Worm (Caenorhabditis elegans) whole organism, late embryonic: ENCODE measurements around the gene dsl-1.

Experiments
- C08G9.2 ChIP-seq: sonication (generic microtip); optimal IDR thresholded peaks from 2 replicates; lab custom pipeline; 2016; ENCODE audit warnings: mild to moderate bottlenecking, missing genetic modification characterization, moderate library complexity, missing compliant biosample characterization
- K02D7.2 ChIP-seq: sonication (generic microtip); optimal IDR thresholded peaks from 2 replicates; lab custom pipeline; 2017; ENCODE audit warnings: mild to moderate bottlenecking, missing genetic modification characterization, missing compliant biosample characterization
- Y22D7AL.16 ChIP-seq: sonication (generic microtip); optimal IDR thresholded peaks from 2 replicates; lab custom pipeline; 2016; ENCODE audit warnings: missing genetic modification characterization, missing compliant biosample characterization
- ahr-1 ChIP-seq: sonication (generic microtip); optimal IDR thresholded peaks from 2 replicates; lab custom pipeline; 2016; ENCODE audit warnings: missing genetic modification characterization, missing compliant biosample characterization
- ceh-14 ChIP-seq: sonication (generic microtip); optimal IDR thresholded peaks from 2 replicates; lab custom pipeline; 2016; ENCODE audit warnings: missing genotype, missing genetic modification characterization, missing compliant biosample characterization
- ceh-18 ChIP-seq: sonication (generic microtip); optimal IDR thresholded peaks from 2 replicates; lab custom pipeline; 2016; ENCODE audit warnings: missing genetic modification characterization, missing compliant biosample characterization
- ceh-2 ChIP-seq: sonication (generic microtip); optimal IDR thresholded peaks from 2 replicates; lab custom pipeline; 2016; ENCODE audit warnings: missing genotype, missing genetic modification characterization, missing compliant biosample characterization
- ceh-22 ChIP-seq: sonication (generic microtip); optimal IDR thresholded peaks from 2 replicates; lab custom pipeline; 2017; ENCODE audit warnings: missing biosample characterization, missing genetic modification characterization
- ceh-24 ChIP-seq: sonication (generic microtip); optimal IDR thresholded peaks from 2 replicates; lab custom pipeline; 2016; ENCODE audit warnings: mild to moderate bottlenecking, missing genetic modification characterization, missing compliant biosample characterization
- ceh-31 ChIP-seq: sonication (generic microtip); optimal IDR thresholded peaks from 2 replicates; lab custom pipeline; 2016; ENCODE audit warnings: missing genetic modification characterization, missing compliant biosample characterization
- ceh-45 ChIP-seq: fragments of 200-800 bp; sonication (Bioruptor generic); IDR thresholded peaks from 2 replicates; pipeline ENCODE4 v1.3.6; 2022; ENCODE audit warnings: missing genetic modification reagents, missing genetic modification characterization, missing compliant biosample characterization
- che-1 ChIP-seq: sonication (generic microtip); optimal IDR thresholded peaks from 2 replicates; lab custom pipeline; 2016; ENCODE audit warnings: mild to moderate bottlenecking, missing genetic modification characterization, missing compliant biosample characterization
- dve-1 ChIP-seq: sonication (generic microtip); optimal IDR thresholded peaks from 2 replicates; lab custom pipeline; 2017; ENCODE audit warnings: antibody characterized with exemption, mild to moderate bottlenecking, missing genetic modification characterization, missing compliant biosample characterization
- elt-2 ChIP-seq: sonication (generic microtip); optimal IDR thresholded peaks from 2 replicates; lab custom pipeline; 2016; ENCODE audit warnings: missing genetic modification reagents, missing genetic modification characterization, missing compliant biosample characterization
- ets-4 ChIP-seq: sonication (generic microtip); optimal IDR thresholded peaks from 2 replicates; lab custom pipeline; 2016; ENCODE audit warnings: missing genetic modification characterization, missing compliant biosample characterization
- eyg-1 ChIP-seq: sonication (generic microtip); optimal IDR thresholded peaks from 2 replicates; lab custom pipeline; 2016; ENCODE audit warnings: missing genotype, missing genetic modification characterization, missing compliant biosample characterization
- fax-1 ChIP-seq: sonication (generic microtip); optimal IDR thresholded peaks from 2 replicates; lab custom pipeline; 2016; ENCODE audit warnings: missing genotype, missing genetic modification characterization, missing compliant biosample characterization
- hlh-30 ChIP-seq: sonication (generic microtip); optimal IDR thresholded peaks from 2 replicates; lab custom pipeline; 2017; ENCODE audit warnings: antibody characterized with exemption, missing genetic modification characterization, missing compliant biosample characterization; ENCODE audit not compliant: insufficient read depth
- hlh-8 ChIP-seq: sonication (generic microtip); optimal IDR thresholded peaks from 2 replicates; lab custom pipeline; 2016; ENCODE audit warnings: missing genotype, missing genetic modification characterization, missing compliant biosample characterization
- mec-3 ChIP-seq: sonication (generic microtip); optimal IDR thresholded peaks from 2 replicates; lab custom pipeline; 2016; ENCODE audit warnings: borderline replicate concordance, missing genetic modification characterization, missing compliant biosample characterization
- nfya-1 ChIP-seq: sonication (generic microtip); optimal IDR thresholded peaks from 2 replicates; lab custom pipeline; 2017; ENCODE audit warnings: missing genetic modification characterization, mild to moderate bottlenecking, missing compliant biosample characterization, antibody characterized with exemption, moderate library complexity
- nhr-11 ChIP-seq: fragments of 150-350 bp; optimal IDR thresholded peaks from 2 replicates; lab custom pipeline; 2014; ENCODE audit warnings: missing biosample characterization, missing genetic modification characterization
- npax-4 ChIP-seq: sonication (generic microtip); optimal IDR thresholded peaks from 2 replicates; lab custom pipeline; 2016; ENCODE audit warnings: missing genetic modification characterization, missing compliant biosample characterization
- pag-3 ChIP-seq: sonication (generic microtip); optimal IDR thresholded peaks from 2 replicates; lab custom pipeline; 2016; ENCODE audit warnings: missing compliant biosample characterization, missing genetic modification characterization, borderline replicate concordance
- pat-9 ChIP-seq: fragments of 200-800 bp; sonication (Bioruptor generic); optimal IDR thresholded peaks from 2 replicates; lab custom pipeline; 2018; ENCODE audit warnings: mild to moderate bottlenecking, missing genetic modification characterization, moderate library complexity, missing compliant biosample characterization
- pha-2 ChIP-seq: sonication (generic microtip); optimal IDR thresholded peaks from 2 replicates; lab custom pipeline; 2017; ENCODE audit warnings: mild to moderate bottlenecking, missing genetic modification characterization, missing compliant biosample characterization
- rnt-1 ChIP-seq: sonication (generic microtip); optimal IDR thresholded peaks from 2 replicates; lab custom pipeline; 2016; ENCODE audit warnings: missing genetic modification characterization, missing compliant biosample characterization
- sdc-2 ChIP-seq: sonication (generic microtip); optimal IDR thresholded peaks from 2 replicates; lab custom pipeline; 2016; ENCODE audit warnings: missing genotype, missing genetic modification characterization, missing compliant biosample characterization
- sox-4 ChIP-seq: sonication (generic microtip); optimal IDR thresholded peaks from 2 replicates; lab custom pipeline; 2017; ENCODE audit warnings: mild to moderate bottlenecking, missing genetic modification characterization, inconsistent platforms, missing compliant biosample characterization
- syd-9 ChIP-seq: sonication (generic microtip); optimal IDR thresholded peaks from 2 replicates; lab custom pipeline; 2016; ENCODE audit warnings: mild to moderate bottlenecking, missing genetic modification characterization, moderate library complexity, missing compliant biosample characterization
- tbx-2 ChIP-seq: sonication (generic microtip); optimal IDR thresholded peaks from 2 replicates; lab custom pipeline; 2016; ENCODE audit warnings: missing genetic modification characterization, missing compliant biosample characterization
- unc-3 ChIP-seq, 2 experiments: fragments of 200-800 bp in 1 of 2; sonication (Bioruptor generic) in 1 of 2; sonication (generic microtip) in 1 of 2; conservative IDR thresholded peaks in 1 of 2; optimal IDR thresholded peaks in 1 of 2; 2 replicates each; pipeline versions ENCODE4 v1.3.6 to Lab custom; 2016 to 2022; ENCODE audit warnings: missing compliant biosample characterization in 2 of 2, missing genetic modification characterization in 2 of 2, missing genetic modification reagents in 1 of 2
- unc-42 ChIP-seq: sonication (generic microtip); optimal IDR thresholded peaks from 2 replicates; lab custom pipeline; 2016; ENCODE audit warnings: missing genotype, missing genetic modification characterization, missing compliant biosample characterization
- zip-5 ChIP-seq: sonication (generic microtip); optimal IDR thresholded peaks from 2 replicates; lab custom pipeline; 2016; ENCODE audit warnings: missing genetic modification characterization, missing compliant biosample characterization
- ztf-16 ChIP-seq: sonication (generic microtip); optimal IDR thresholded peaks from 2 replicates; lab custom pipeline; 2017; ENCODE audit warnings: missing genetic modification characterization, missing compliant biosample characterization

dsl-1 gene

DNA sequence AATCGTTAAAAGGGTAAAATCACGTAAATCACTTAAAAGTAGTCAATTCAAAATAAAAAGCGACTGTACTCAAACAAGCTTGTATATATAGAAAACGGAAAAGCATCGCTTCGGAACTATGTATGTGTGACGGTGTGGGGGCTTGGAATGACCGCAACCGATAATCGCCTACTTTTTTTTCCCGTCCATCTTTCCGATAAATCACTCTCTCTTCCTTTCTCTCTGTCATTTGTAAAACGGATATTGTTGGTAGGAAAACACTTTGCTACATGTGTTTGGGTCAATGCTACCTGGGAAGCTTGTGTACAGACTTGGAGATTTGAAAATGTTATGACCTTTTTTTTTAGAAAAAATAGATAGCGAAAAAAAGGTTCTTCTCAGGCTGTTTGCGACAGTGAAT, 16.9 kb upstream of the dsl-1 start:
- TF ChIP-seq zip-5 (no peak), sox-4 (tag; lab: Kevin White, UChicago) (no peak), hlh-8 (tag; lab: Kevin White, UChicago) (no peak)

DNA sequence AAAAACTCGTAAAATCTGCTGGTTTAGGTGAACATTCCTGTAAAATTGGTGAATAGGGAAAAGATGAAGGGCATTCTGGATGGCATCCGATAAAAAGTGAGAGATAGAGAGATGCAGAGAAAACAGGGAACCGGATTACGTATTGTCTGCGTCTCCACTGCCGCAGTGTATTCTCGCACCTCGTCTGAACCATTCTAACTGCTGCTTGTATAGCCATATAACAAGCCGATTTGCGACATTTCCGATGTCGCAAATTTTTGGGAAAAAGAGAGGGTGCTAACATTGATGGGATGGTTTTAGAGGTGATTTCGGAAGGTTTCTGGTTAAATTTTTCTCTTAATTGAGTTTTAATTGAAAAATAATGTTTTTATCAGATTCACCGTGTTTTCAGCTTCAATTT, 13.3 kb upstream of the dsl-1 start, which contains the start of gene W09G12.10:
Gene W09G12.10 (minus strand): TSS at position 121 of the 400 bp plus-strand sequence.
- no peak for TF ChIP-seq ahr-1 (tag; lab: Kevin White, UChicago)
- no peak for TF ChIP-seq unc-3 (GFP tag; conservative IDR thresholded peaks at IDR 0.05; lab: Robert Waterston, UW)
- no peak for TF ChIP-seq unc-3 (tag; optimal IDR thresholded peaks at IDR 0.05; lab: Kevin White, UChicago)
- no peak for TF ChIP-seq nfya-1
- TF ChIP-seq ceh-45 (GFP tag; lab: Robert Waterston, UW) = no peak
- no peak for TF ChIP-seq pag-3
- no peak for TF ChIP-seq npax-4 (tag; lab: Kevin White, UChicago)
- no peak for TF ChIP-seq Y22D7AL.16
- no peak for TF ChIP-seq nhr-11 (tag; lab: Kevin White, UChicago)
- TF ChIP-seq pat-9 = no peak
- no peak for TF ChIP-seq mec-3 (tag; lab: Kevin White, UChicago)

DNA sequence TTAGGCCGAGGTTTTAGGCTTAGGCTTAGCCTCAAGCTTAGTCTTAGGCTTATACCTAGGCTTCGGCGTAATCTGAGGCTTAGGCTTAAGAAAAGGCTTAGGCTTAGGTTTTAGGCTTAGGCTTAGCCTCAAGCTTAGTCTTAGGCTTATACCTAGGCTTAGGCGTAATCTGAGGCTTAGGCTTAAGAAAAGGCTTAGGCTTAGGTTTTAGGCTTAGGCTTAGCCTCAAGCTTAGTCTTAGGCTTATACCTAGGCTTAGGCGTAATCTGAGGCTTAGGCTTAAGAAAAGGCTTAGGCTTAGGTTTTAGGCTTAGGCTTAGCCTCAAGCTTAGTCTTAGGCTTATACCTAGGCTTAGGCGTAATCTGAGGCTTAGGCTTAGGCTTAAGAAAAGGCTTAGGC, 9.4 kb upstream of the dsl-1 start:
- peak; percentile 57 for TF ChIP-seq dve-1

DNA sequence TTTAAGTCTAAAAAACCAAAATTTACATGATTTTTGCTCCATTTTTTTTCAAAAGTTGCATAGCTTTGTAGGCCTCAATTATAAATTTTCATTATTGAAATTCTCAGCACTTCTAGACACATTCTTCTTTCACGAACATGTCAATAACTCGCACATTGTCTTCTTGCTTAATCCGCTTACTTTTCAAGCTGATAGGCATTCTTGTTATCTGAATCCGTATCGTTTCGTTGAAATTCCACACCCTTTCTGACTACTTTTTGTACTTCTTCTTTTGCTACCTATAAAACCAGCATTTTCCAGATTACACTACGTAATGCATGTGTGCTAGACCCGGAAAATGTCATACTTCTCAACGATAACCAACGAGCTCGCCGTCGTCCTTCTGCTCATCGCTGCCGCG, 8.4 kb upstream of the dsl-1 start, which contains the start of gene W09G12.9:
Gene W09G12.9 (plus strand): TSS at position 301 of the 400 bp plus-strand sequence.
- TF ChIP-seq sdc-2 (tag; lab: Kevin White, UChicago) (no peak), eyg-1 (no peak), che-1 (tag; lab: Kevin White, UChicago) (no peak), ceh-24 (tag; lab: Kevin White, UChicago) (no peak), fax-1 (tag; lab: Kevin White, UChicago) (no peak), K02D7.2 (no peak), ceh-22 (no peak), ceh-2 (tag; lab: Kevin White, UChicago) (no peak), ztf-16 (tag; lab: Kevin White, UChicago) (no peak), C08G9.2 (no peak), rnt-1 (tag; lab: Kevin White, UChicago) (no peak), nfya-1 (no peak)

DNA sequence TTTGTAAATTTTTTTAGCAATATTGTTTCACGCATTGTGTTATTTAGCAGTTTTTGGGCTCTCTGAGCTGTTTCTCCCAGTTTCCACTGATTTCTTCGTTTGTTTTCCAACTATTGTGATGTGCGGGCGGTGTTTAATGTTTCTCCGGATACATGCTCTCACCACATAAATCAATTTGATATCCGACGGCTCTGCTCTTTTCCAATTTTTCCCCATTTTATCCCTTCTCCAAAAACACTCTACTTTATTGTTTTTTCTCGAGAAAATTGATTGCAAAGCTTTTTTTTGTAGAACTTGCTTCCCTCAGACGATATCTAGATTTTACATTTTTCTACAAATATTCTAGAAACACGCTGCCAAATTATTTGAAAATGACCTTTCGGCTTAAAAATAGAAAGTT, 7.7 kb upstream of the dsl-1 start:
- TF ChIP-seq sdc-2 (tag; lab: Kevin White, UChicago) (no peak), rnt-1 (tag; lab: Kevin White, UChicago) (no peak), pha-2 (tag; lab: Kevin White, UChicago) (no peak), ceh-31 (no peak), elt-2 (tag; lab: Kevin White, UChicago) (no peak), syd-9 (tag; lab: Kevin White, UChicago) (no peak), dve-1 (no peak), unc-3 (GFP tag; conservative IDR thresholded peaks at IDR 0.05; lab: Robert Waterston, UW) (no peak), unc-3 (tag; optimal IDR thresholded peaks at IDR 0.05; lab: Kevin White, UChicago) (no peak)

DNA sequence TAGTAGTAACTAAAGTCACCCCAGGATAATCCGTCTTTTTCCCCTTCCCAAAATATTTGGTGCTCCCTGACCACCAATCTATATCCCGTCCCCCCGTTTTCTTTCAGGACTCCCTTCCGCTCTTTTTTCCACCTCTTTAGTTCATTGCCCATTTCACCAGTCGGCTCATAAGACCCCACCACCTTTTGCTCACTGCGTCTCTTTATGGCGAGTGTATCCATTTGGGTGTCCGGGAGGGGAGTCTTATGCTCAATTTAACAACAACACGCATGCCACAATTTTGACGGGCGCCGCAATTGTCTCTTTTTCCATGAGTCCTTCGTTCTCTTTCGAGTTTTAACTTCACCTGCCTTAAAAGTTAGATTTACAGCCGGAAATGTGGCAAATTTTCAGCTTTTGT, 5.3 kb upstream of the dsl-1 start:
- no peak for TF ChIP-seq ets-4
- no peak for TF ChIP-seq sox-4 (tag; lab: Kevin White, UChicago)
- peak; percentile 28 for TF ChIP-seq ceh-18 (tag; lab: Kevin White, UChicago)
- peak; percentile 34 for TF ChIP-seq hlh-30 (tag; lab: Kevin White, UChicago)
- TF ChIP-seq ceh-31 = peak; percentile 82
- peak; percentile 54 for TF ChIP-seq tbx-2 (tag; lab: Kevin White, UChicago)
- peak; percentile 21 for TF ChIP-seq ceh-14
- TF ChIP-seq unc-42 (tag; lab: Kevin White, UChicago) = peak; percentile 48
